Worm (Caenorhabditis elegans): ENCODE results near the gene srh-286.

srh-286 gene

DNA sequence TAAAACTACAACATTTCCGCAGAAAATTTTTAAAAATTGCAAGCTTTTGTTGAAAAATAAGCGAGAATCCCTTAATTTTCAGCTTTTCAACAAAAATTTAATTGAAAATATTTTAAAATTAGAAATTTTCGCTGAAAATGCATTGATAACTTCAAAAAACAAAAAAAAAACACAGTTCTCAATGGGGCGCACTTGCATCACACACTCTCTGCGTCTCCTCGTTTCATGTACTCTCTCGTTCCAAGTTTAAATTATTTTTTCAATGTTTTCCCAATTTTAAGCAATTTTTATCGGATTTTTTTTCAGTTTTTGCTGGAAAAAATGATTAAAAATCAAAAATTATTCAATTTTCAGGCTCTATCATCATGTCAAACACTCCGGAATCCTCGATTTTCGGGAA, 27.0 kb upstream of the srh-286 start, which contains the start of gene phf-14 (continued):
- TF ChIP-seq nhr-85 (tag) (peak; percentile 66), C04F5.9 (tag; optimal IDR thresholded peaks at IDR 0.05) (no peak), hlh-17 (GFP tag; optimal IDR thresholded peaks at IDR 0.05; ENCODE audit: borderline replicate concordance) (no peak), swsn-7 (tag; optimal IDR thresholded peaks at IDR 0.05) (no peak), lin-15B (tag; optimal IDR thresholded peaks at IDR 0.05) (peak; percentile 35), nhr-47 (tag; optimal IDR thresholded peaks at IDR 0.05) (no peak), lin-35 (GFP tag; optimal IDR thresholded peaks at IDR 0.05) (peak; percentile 65), hlh-4 (tag; optimal IDR thresholded peaks at IDR 0.05) (no peak), lin-13 (GFP tag; optimal IDR thresholded peaks at IDR 0.05) (peak; percentile 18), ceh-63 (GFP tag; optimal IDR thresholded peaks at IDR 0.05) (no peak), C34B4.2 (tag; optimal IDR thresholded peaks at IDR 0.05) (no peak), ceh-88 (GFP tag; IDR thresholded peaks at IDR 0.05) (no peak), fos-1 (tag; optimal IDR thresholded peaks at IDR 0.05) (no peak), pqm-1 (tag; optimal IDR thresholded peaks at IDR 0.05) (no peak), grh-1 (GFP tag; IDR thresholded peaks at IDR 0.05) (no peak), nhr-77 (tag; optimal IDR thresholded peaks at IDR 0.05) (no peak), nhr-12 (tag; optimal IDR thresholded peaks at IDR 0.05) (no peak), dpl-1 (GFP tag; optimal IDR thresholded peaks at IDR 0.05) (peak; percentile 44 to 68 (median 60)), pag-3 (tag; optimal IDR thresholded peaks at IDR 0.05; ENCODE audit: borderline replicate concordance, insufficient read depth) (no peak), nhr-19 (GFP tag; conservative IDR thresholded peaks at IDR 0.05) (peak; percentile 71), ceh-8 (GFP tag; optimal IDR thresholded peaks at IDR 0.05) (no peak), Y116A8C.19 (tag; optimal IDR thresholded peaks at IDR 0.05; ENCODE audit: borderline replicate concordance) (no peak), lir-3 (tag; optimal IDR thresholded peaks at IDR 0.05; ENCODE audit: poor library complexity) (no peak), efl-3 (GFP tag; optimal IDR thresholded peaks at IDR 0.05) (no peak), ceh-90 (tag; optimal IDR thresholded peaks at IDR 0.05) (no peak), pax-3 (tag; optimal IDR thresholded peaks at IDR 0.05) (no peak), C16A3.4 (tag; optimal IDR thresholded peaks at IDR 0.05) (peak; percentile 26), isw-1 (GFP tag; IDR thresholded peaks at IDR 0.05) (no peak; the same call in 1 of the 2 replicates), ztf-11 (tag; optimal IDR thresholded peaks at IDR 0.05) (no peak), ets-5 (GFP tag; IDR thresholded peaks at IDR 0.05) (no peak), nhr-11 (tag; optimal IDR thresholded peaks at IDR 0.05) (no peak), nhr-84 (tag; optimal IDR thresholded peaks at IDR 0.05) (no peak), ceh-82 (tag; optimal IDR thresholded peaks at IDR 0.05) (peak; percentile 48 to 69 (median 53)), elt-2 (tag; optimal IDR thresholded peaks at IDR 0.05) (no peak), unc-98 (GFP tag; IDR thresholded peaks at IDR 0.05) (no peak), irx-1 (tag; optimal IDR thresholded peaks at IDR 0.05) (no peak), sup-37 (GFP tag; optimal IDR thresholded peaks at IDR 0.05) (no peak), jun-1 (tag; optimal IDR thresholded peaks at IDR 0.05) (no peak), mab-9 (GFP tag; IDR thresholded peaks at IDR 0.05) (no peak), egl-27 (tag; optimal IDR thresholded peaks at IDR 0.05) (no peak), nhr-28 (tag; optimal IDR thresholded peaks at IDR 0.05) (no peak), skn-1 (tag; optimal IDR thresholded peaks at IDR 0.05) (peak; percentile 19), mef-2 (tag; optimal IDR thresholded peaks at IDR 0.05) (no peak), aly-2 (tag; optimal IDR thresholded peaks at IDR 0.05) (no peak), unc-30 (tag; optimal IDR thresholded peaks at IDR 0.05) (no peak), F16B12.6 (tag; optimal IDR thresholded peaks at IDR 0.05) (peak; percentile 2), lsy-2 (tag; optimal IDR thresholded peaks at IDR 0.05) (peak; percentile 71 to 81), xbp-1 (tag; optimal IDR thresholded peaks at IDR 0.05) (peak; percentile 60), lin-39 (tag; optimal IDR thresholded peaks at IDR 0.05) (peak; percentile 30)

Data from whole organism, L1 larva.